Worm (Caenorhabditis elegans): ENCODE results near the gene H04J21.1.

Gene H04J21.1

DNA sequence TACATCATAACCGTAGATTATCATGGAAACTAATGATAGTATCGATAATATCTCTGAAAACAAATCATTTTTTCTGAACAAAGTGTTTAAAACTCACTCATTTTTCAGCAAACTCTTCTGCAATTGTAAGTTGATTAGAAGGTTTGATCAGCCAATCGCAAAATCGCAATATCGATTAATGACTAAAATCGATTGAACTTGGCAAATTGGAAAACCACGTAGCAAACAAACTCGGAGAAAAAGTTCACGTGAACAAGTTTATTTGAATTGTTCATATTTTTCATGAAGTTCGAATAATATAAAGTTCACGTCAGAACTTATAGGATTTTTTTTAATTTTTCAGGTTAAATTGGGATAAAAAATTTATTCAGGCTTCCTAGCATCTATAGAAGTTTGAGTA is at the start of gene H04J21.1:
TSS of gene H04J21.1 (minus strand) at position 101 of the 400 bp plus-strand sequence.
- no peak for TF ChIP-seq nhr-77 (tag; optimal IDR thresholded peaks at IDR 0.05)
- no peak for TF ChIP-seq pax-3 (tag; optimal IDR thresholded peaks at IDR 0.05)
- no peak for TF ChIP-seq unc-98 (GFP tag; IDR thresholded peaks at IDR 0.05)

ce11 chrIII:2421226-2421625 is 49.5 kb upstream of the H04J21.1 start:
- TF ChIP-seq mdl-1 (tag; optimal IDR thresholded peaks at IDR 0.05): no peak
- TF ChIP-seq pax-3 (tag; optimal IDR thresholded peaks at IDR 0.05): no peak
- TF ChIP-seq grh-1 (GFP tag; IDR thresholded peaks at IDR 0.05): no peak
- TF ChIP-seq unc-98 (GFP tag; IDR thresholded peaks at IDR 0.05): no peak
- no peak for TF ChIP-seq dpl-1 (GFP tag; optimal IDR thresholded peaks at IDR 0.05)
- TF ChIP-seq nhr-11 (tag; optimal IDR thresholded peaks at IDR 0.05): no peak
- TF ChIP-seq efl-1 (optimal IDR thresholded peaks at IDR 0.05): no peak
- TF ChIP-seq efl-1 (GFP tag; optimal IDR thresholded peaks at IDR 0.05 in 1 of 2): no peak
- no peak for TF ChIP-seq aly-2 (tag; optimal IDR thresholded peaks at IDR 0.05)
- TF ChIP-seq rnt-1 (tag; optimal IDR thresholded peaks at IDR 0.05): no peak
- no peak for TF ChIP-seq egl-13 (tag; optimal IDR thresholded peaks at IDR 0.05)
- TF ChIP-seq elt-3 (tag; optimal IDR thresholded peaks at IDR 0.05): no peak
- TF ChIP-seq nhr-77 (tag; optimal IDR thresholded peaks at IDR 0.05): no peak
- TF ChIP-seq hlh-17 (GFP tag; optimal IDR thresholded peaks at IDR 0.05; ENCODE audit: borderline replicate concordance): no peak
- no peak for TF ChIP-seq fkh-4 (tag; optimal IDR thresholded peaks at IDR 0.05; ENCODE audit: borderline replicate concordance)
- no peak for TF ChIP-seq ceh-82 (tag; optimal IDR thresholded peaks at IDR 0.05)
- no peak for TF ChIP-seq nhr-47 (tag; optimal IDR thresholded peaks at IDR 0.05)

ce11 chrIII:2419504-2419903 is 47.7 kb upstream of the H04J21.1 start:
- TF ChIP-seq mef-2 (tag; optimal IDR thresholded peaks at IDR 0.05): no peak
- no peak for TF ChIP-seq nhr-19 (GFP tag; conservative IDR thresholded peaks at IDR 0.05)
- TF ChIP-seq efl-1 (optimal IDR thresholded peaks at IDR 0.05): no peak
- peak in 1 of 2 experiments; percentile 62 for TF ChIP-seq efl-1 (GFP tag; optimal IDR thresholded peaks at IDR 0.05 in 1 of 2)

ce11 chrIII:2418981-2419380 is 47.2 kb upstream of the H04J21.1 start:
- TF ChIP-seq egl-13 (tag; optimal IDR thresholded peaks at IDR 0.05) (no peak), mab-9 (GFP tag; IDR thresholded peaks at IDR 0.05) (no peak), efl-1 (optimal IDR thresholded peaks at IDR 0.05) (no peak), efl-1 (GFP tag; optimal IDR thresholded peaks at IDR 0.05 in 1 of 2) (peak in 1 of 2 experiments; percentile 90), dpl-1 (GFP tag; optimal IDR thresholded peaks at IDR 0.05) (no peak), lin-39 (tag; optimal IDR thresholded peaks at IDR 0.05) (no peak), blmp-1 (tag; optimal IDR thresholded peaks at IDR 0.05) (no peak), Y116A8C.19 (tag; optimal IDR thresholded peaks at IDR 0.05; ENCODE audit: borderline replicate concordance) (no peak)

- TF ChIP-seq C34B4.2 (tag; optimal IDR thresholded peaks at IDR 0.05): no peak
- TF ChIP-seq skn-1 (tag; optimal IDR thresholded peaks at IDR 0.05): peak; percentile 42
- no peak for TF ChIP-seq ztf-4 (tag; optimal IDR thresholded peaks at IDR 0.05)
- TF ChIP-seq hlh-4 (tag; optimal IDR thresholded peaks at IDR 0.05): no peak
- no peak for TF ChIP-seq fkh-10 (GFP tag; optimal IDR thresholded peaks at IDR 0.05)
- peak in 2 of 6 experiments; percentile 2 to 33 for TF ChIP-seq elt-3 (tag; optimal IDR thresholded peaks at IDR 0.05)
- peak; percentile 97 to 98 for TF ChIP-seq efl-1 (optimal IDR thresholded peaks at IDR 0.05)
- peak; percentile 98 to 100 for TF ChIP-seq efl-1 (GFP tag; optimal IDR thresholded peaks at IDR 0.05 in 1 of 2)
- no peak for TF ChIP-seq pag-3 (tag; optimal IDR thresholded peaks at IDR 0.05; ENCODE audit: borderline replicate concordance, insufficient read depth)
- peak; percentile 11 for TF ChIP-seq lin-15B (tag; optimal IDR thresholded peaks at IDR 0.05)
- 0 out of 2 replicates have a peak, but pooled peaks have one; percentile 20 for TF ChIP-seq grh-1 (GFP tag; IDR thresholded peaks at IDR 0.05)
- no peak for TF ChIP-seq egl-27 (tag; optimal IDR thresholded peaks at IDR 0.05)
- 0 out of 2 replicates have a peak, but pooled peaks have one; percentile 32 for TF ChIP-seq ceh-88 (GFP tag; IDR thresholded peaks at IDR 0.05)
- TF ChIP-seq elt-2 (tag; optimal IDR thresholded peaks at IDR 0.05): peak; percentile 75
- TF ChIP-seq lin-35 (GFP tag; optimal IDR thresholded peaks at IDR 0.05): peak; percentile 98
- TF ChIP-seq snu-23 (GFP tag; optimal IDR thresholded peaks at IDR 0.05): peak; percentile 76
- no peak for TF ChIP-seq sptf-1 (tag; optimal IDR thresholded peaks at IDR 0.05)
- peak; percentile 54 for TF ChIP-seq irx-1 (tag; optimal IDR thresholded peaks at IDR 0.05)
- peak; percentile 56 for TF ChIP-seq nhr-20 (tag; optimal IDR thresholded peaks at IDR 0.05)
- TF ChIP-seq vab-15 (tag; optimal IDR thresholded peaks at IDR 0.05): no peak
- peak; percentile 52 for TF ChIP-seq unc-86 (tag; optimal IDR thresholded peaks at IDR 0.05)
- TF ChIP-seq zag-1 (tag; optimal IDR thresholded peaks at IDR 0.05): no peak
- no peak for TF ChIP-seq fkh-4 (tag; optimal IDR thresholded peaks at IDR 0.05; ENCODE audit: borderline replicate concordance)
- TF ChIP-seq aly-2 (tag; optimal IDR thresholded peaks at IDR 0.05): no peak
- peak; percentile 74 for TF ChIP-seq tbx-2 (tag; optimal IDR thresholded peaks at IDR 0.05)
- TF ChIP-seq nhr-28 (tag; optimal IDR thresholded peaks at IDR 0.05): no peak
These were observed 46.4 kb upstream of the H04J21.1 start, which contains the start of the genes W04B5.5 and W04B5.3 for ce11 chrIII:2418159-2418658. Gene W04B5.5 (minus strand): TSS chrIII:2418209. Gene W04B5.3 (plus strand): TSS chrIII:2418514.
